Fruit fly (Drosophila melanogaster): Measurements from ENCODE around the gene CG2200.
A peak's percentile ranks its signal among the peaks of the same experiment; 100 is the strongest.

Gene CG2200

dm6 chrX:13109583-13110126, 15.6 kb downstream of the CG2200 start (continued):
- no peak for TF ChIP-seq CG9797 (GFP tag; optimal IDR thresholded peaks at IDR 0.05)
- TF ChIP-seq odd (GFP tag; optimal IDR thresholded peaks at IDR 0.05) = no peak
- TF ChIP-seq YL-1 (GFP tag; optimal IDR thresholded peaks at IDR 0.05) = no peak
- TF ChIP-seq Vsx1 (GFP tag; optimal IDR thresholded peaks at IDR 0.05) = no peak
- TF ChIP-seq CG18764 (GFP tag; optimal IDR thresholded peaks at IDR 0.05) = no peak
- TF ChIP-seq Sry-δ (GFP tag; optimal IDR thresholded peaks at IDR 0.05) = no peak
- TF ChIP-seq eyg (GFP tag; optimal IDR thresholded peaks at IDR 0.05) = no peak
- TF ChIP-seq CG4854 (GFP tag; optimal IDR thresholded peaks at IDR 0.05) = no peak
- no peak for TF ChIP-seq Optix (GFP tag; IDR thresholded peaks at IDR 0.05)
- TF ChIP-seq cg (GFP tag; optimal IDR thresholded peaks at IDR 0.05) = no peak
- TF ChIP-seq psq (GFP tag; optimal IDR thresholded peaks at IDR 0.05) = no peak
- TF ChIP-seq ERR (GFP tag; optimal IDR thresholded peaks at IDR 0.05) = no peak
- TF ChIP-seq B-H1 (GFP tag; IDR thresholded peaks at IDR 0.05) = peak; percentile 49
- TF ChIP-seq oc (tag; optimal IDR thresholded peaks at IDR 0.05) = no peak
- TF ChIP-seq Hey (tag; optimal IDR thresholded peaks at IDR 0.05) = no peak
- no peak for TF ChIP-seq CG4424 (GFP tag; optimal IDR thresholded peaks at IDR 0.05)
- TF ChIP-seq ase (GFP tag; IDR thresholded peaks at IDR 0.05) = 0 out of 3 replicates have a peak, but pooled peaks have one; percentile 31
- TF ChIP-seq Chrac-16 (GFP tag; optimal IDR thresholded peaks at IDR 0.05) = no peak
- TF ChIP-seq CG17361 (GFP tag; IDR thresholded peaks at IDR 0.05) = peak; percentile 59; the same call in 2 of the 3 replicates
- TF ChIP-seq C15 (GFP tag; IDR thresholded peaks at IDR 0.05) = no peak
- no peak for TF ChIP-seq CG30431 (GFP tag; optimal IDR thresholded peaks at IDR 0.05)
- TF ChIP-seq sob (GFP tag; IDR thresholded peaks at IDR 0.05) = 0 out of 2 replicates have a peak, but pooled peaks have one; percentile 46
- no peak for TF ChIP-seq Adf1 (GFP tag; IDR thresholded peaks at IDR 0.05)
- peak; percentile 64 for TF ChIP-seq Meics (GFP tag; optimal IDR thresholded peaks at IDR 0.05)
- peak; percentile 52; the same call in 1 of the 2 replicates for TF ChIP-seq ranshi (GFP tag; IDR thresholded peaks at IDR 0.05)
- TF ChIP-seq CG1792 (GFP tag; optimal IDR thresholded peaks at IDR 0.05) = no peak
- TF ChIP-seq ssp (GFP tag; IDR thresholded peaks at IDR 0.05) = 0 out of 2 replicates have a peak, but pooled peaks have one; percentile 23
- peak; percentile 13 for TF ChIP-seq CG15514 (GFP tag; optimal IDR thresholded peaks at IDR 0.05)
- TF ChIP-seq nau (GFP tag; optimal IDR thresholded peaks at IDR 0.05) = no peak
- TF ChIP-seq CrebB (tag; optimal IDR thresholded peaks at IDR 0.05) = peak; percentile 19
- TF ChIP-seq CG17612 (GFP tag; IDR thresholded peaks at IDR 0.05) = no peak
- no peak for TF ChIP-seq slou (GFP tag; optimal IDR thresholded peaks at IDR 0.05)
- peak; percentile 38 for TF ChIP-seq CG12769 (tag; optimal IDR thresholded peaks at IDR 0.05)
- TF ChIP-seq bcd (GFP tag; optimal IDR thresholded peaks at IDR 0.05) = peak; percentile 34
- TF ChIP-seq CG1832 (GFP tag; optimal IDR thresholded peaks at IDR 0.05) = no peak
- TF ChIP-seq tll (GFP tag; optimal IDR thresholded peaks at IDR 0.05) = no peak
- peak; percentile 47 for TF ChIP-seq CG17385 (GFP tag; optimal IDR thresholded peaks at IDR 0.05)
- TF ChIP-seq HLH3B (GFP tag; IDR thresholded peaks at IDR 0.05) = peak; percentile 34; the same call in 1 of the 2 replicates
- TF ChIP-seq CG4282 (GFP tag; optimal IDR thresholded peaks at IDR 0.05) = no peak
- no peak for TF ChIP-seq cad (GFP tag; optimal IDR thresholded peaks at IDR 0.05)
- TF ChIP-seq CG2712 (tag; optimal IDR thresholded peaks at IDR 0.05) = peak; percentile 53
- no peak for TF ChIP-seq CG32767 (GFP tag; IDR thresholded peaks at IDR 0.05)
- TF ChIP-seq Dek (tag; optimal IDR thresholded peaks at IDR 0.05) = peak; percentile 43
- TF ChIP-seq insv (GFP tag; optimal IDR thresholded peaks at IDR 0.05) = no peak
- TF ChIP-seq ara (GFP tag; IDR thresholded peaks at IDR 0.05) = no peak
- peak; percentile 13 for TF ChIP-seq BtbVII (GFP tag; optimal IDR thresholded peaks at IDR 0.05)
- no peak for TF ChIP-seq HmgD (GFP tag; optimal IDR thresholded peaks at IDR 0.05)
- no peak for TF ChIP-seq sug (tag; optimal IDR thresholded peaks at IDR 0.05)
- no peak for TF ChIP-seq usp (GFP tag; optimal IDR thresholded peaks at IDR 0.05)
- TF ChIP-seq Dad (GFP tag; optimal IDR thresholded peaks at IDR 0.05) = no peak
- TF ChIP-seq Hmr (GFP tag; optimal IDR thresholded peaks at IDR 0.05) = peak; percentile 61

Measured in whole organism, embryonic.